Fruit fly (Drosophila melanogaster): ENCODE data around the gene CG18180.
A peak's percentile ranks its signal among the peaks of the same experiment; 100 is the strongest.

The CG18180 gene

DNA sequence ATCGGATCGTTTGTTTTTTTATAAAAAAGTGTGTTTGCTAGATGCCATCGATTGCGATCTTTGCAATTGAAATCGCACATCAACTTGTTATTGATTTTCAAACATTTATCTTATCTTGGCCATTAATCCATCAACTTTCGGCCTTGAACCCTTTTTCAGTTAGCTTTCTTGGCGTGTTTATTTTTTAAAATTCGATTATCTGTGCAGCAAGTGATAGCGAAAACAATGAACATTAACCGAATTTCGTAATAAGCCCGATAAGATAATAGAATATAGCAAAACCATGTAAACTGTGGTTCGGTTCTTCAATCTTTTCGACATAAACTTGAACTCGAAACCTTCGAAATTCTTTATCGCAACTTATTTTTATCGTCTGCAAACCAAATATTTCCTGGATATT lies 33.5 kb downstream of the CG18180 start:
- TF ChIP-seq CG12768 (GFP tag; optimal IDR thresholded peaks at IDR 0.05) = no peak
- peak; percentile 26 for TF ChIP-seq kay (GFP tag; ENCODE audit: borderline replicate concordance)

DNA sequence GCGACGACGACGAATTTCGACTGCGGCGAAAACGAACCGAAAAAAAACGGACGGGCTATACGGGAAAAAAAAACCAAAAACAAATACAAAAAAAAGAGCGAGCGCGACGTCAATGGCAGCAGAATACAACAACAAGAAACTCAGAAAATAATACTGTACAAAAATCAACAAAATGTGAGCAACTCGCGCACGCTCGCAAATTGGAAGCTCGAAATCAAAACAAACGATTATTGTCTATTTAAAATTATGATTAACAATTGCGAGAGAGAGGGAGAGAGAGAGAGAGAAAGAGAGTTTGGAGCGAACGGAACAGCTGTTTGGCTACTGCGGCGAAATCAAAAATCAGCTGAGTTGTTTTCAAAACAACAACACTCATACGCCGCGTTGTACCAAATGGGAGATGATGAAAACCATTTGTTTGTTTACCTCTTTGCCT lies 34.7 kb downstream of the CG18180 start:
- TF ChIP-seq Hr96 (GFP tag; optimal IDR thresholded peaks at IDR 0.05) (peak; percentile 40), CG7101 (tag; optimal IDR thresholded peaks at IDR 0.05) (peak; percentile 19), CG12768 (GFP tag; optimal IDR thresholded peaks at IDR 0.05) (peak; percentile 91), bab1 (GFP tag; optimal IDR thresholded peaks at IDR 0.05) (no peak), Clk (GFP tag; optimal IDR thresholded peaks at IDR 0.05) (no peak), CG5204 (GFP tag; optimal IDR thresholded peaks at IDR 0.05) (no peak), ovo (GFP tag; optimal IDR thresholded peaks at IDR 0.05) (peak; percentile 69), CG11617 (GFP tag; optimal IDR thresholded peaks at IDR 0.05) (peak; percentile 65), tj (GFP tag; optimal IDR thresholded peaks at IDR 0.05) (peak; percentile 44), pad (GFP tag; optimal IDR thresholded peaks at IDR 0.05) (no peak), cic (GFP tag; optimal IDR thresholded peaks at IDR 0.05) (peak; percentile 80), CG7045 (GFP tag; optimal IDR thresholded peaks at IDR 0.05) (peak; percentile 46), toe (GFP tag; optimal IDR thresholded peaks at IDR 0.05) (no peak), Mnt (GFP tag; optimal IDR thresholded peaks at IDR 0.05) (peak; percentile 44), kay (GFP tag; ENCODE audit: borderline replicate concordance) (peak; percentile 98), Crg-1 (GFP tag; optimal IDR thresholded peaks at IDR 0.05) (no peak), CG33017 (tag; optimal IDR thresholded peaks at IDR 0.05) (peak; percentile 77), cnc (optimal IDR thresholded peaks at IDR 0.05) (no peak), CG1620 (GFP tag; optimal IDR thresholded peaks at IDR 0.05) (peak; percentile 4), CG14711 (tag; optimal IDR thresholded peaks at IDR 0.05) (no peak)

DNA sequence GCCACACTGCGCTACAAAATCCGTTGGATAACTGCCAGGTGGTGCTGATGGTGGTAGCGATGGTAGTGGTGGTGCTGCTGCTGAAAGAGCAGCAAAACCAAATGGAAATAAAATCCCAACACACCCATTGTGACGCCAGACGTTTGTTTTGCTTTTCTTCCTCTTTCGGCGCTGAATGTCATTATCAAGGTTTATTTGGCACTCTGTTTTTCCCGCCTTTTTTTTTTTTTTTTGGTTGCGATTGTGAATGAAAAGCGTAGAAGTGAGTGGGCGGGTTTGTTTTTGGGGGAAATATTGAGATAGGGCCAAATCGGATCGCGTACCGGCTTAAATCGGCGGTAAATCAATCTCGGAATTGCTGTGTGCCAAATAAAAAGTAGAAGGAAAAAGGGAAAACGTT lies 36.4 kb downstream of the CG18180 start:
- no peak for TF ChIP-seq cic (GFP tag; optimal IDR thresholded peaks at IDR 0.05)
- no peak for TF ChIP-seq Mnt (GFP tag; optimal IDR thresholded peaks at IDR 0.05)
- no peak for TF ChIP-seq CG7045 (GFP tag; optimal IDR thresholded peaks at IDR 0.05)
- no peak for TF ChIP-seq CG11617 (GFP tag; optimal IDR thresholded peaks at IDR 0.05)
- no peak for TF ChIP-seq Hr96 (GFP tag; optimal IDR thresholded peaks at IDR 0.05)

- TF ChIP-seq cic (GFP tag; optimal IDR thresholded peaks at IDR 0.05) (peak; percentile 14), CG5204 (GFP tag; optimal IDR thresholded peaks at IDR 0.05) (no peak), CG12768 (GFP tag; optimal IDR thresholded peaks at IDR 0.05) (no peak), Hr96 (GFP tag; optimal IDR thresholded peaks at IDR 0.05) (no peak), pad (GFP tag; optimal IDR thresholded peaks at IDR 0.05) (peak; percentile 3), CG11617 (GFP tag; optimal IDR thresholded peaks at IDR 0.05) (no peak), kay (GFP tag; ENCODE audit: borderline replicate concordance) (peak; percentile 89), CG14711 (tag; optimal IDR thresholded peaks at IDR 0.05) (no peak)
Measured at dm6 chr3L:9678007-9678497, 37.2 kb downstream of the CG18180 start.

- TF ChIP-seq CG11617 (GFP tag; optimal IDR thresholded peaks at IDR 0.05) = no peak
- TF ChIP-seq bab1 (GFP tag; optimal IDR thresholded peaks at IDR 0.05) = peak; percentile 27
- no peak for TF ChIP-seq toe (GFP tag; optimal IDR thresholded peaks at IDR 0.05)
- no peak for TF ChIP-seq Clk (GFP tag; optimal IDR thresholded peaks at IDR 0.05)
- TF ChIP-seq cic (GFP tag; optimal IDR thresholded peaks at IDR 0.05) = peak; percentile 32
- peak; percentile 60 for TF ChIP-seq tj (GFP tag; optimal IDR thresholded peaks at IDR 0.05)
Measured at dm6 chr3L:9678994-9679393, 38.2 kb downstream of the CG18180 start, which contains the start of the genes fry and CG16717. Gene fry (minus strand): TSS chr3L:9679103. Gene CG16717 (plus strand): TSS chr3L:9679201.

- peak; percentile 37 for TF ChIP-seq ovo (GFP tag; optimal IDR thresholded peaks at IDR 0.05)
- TF ChIP-seq CG1620 (GFP tag; optimal IDR thresholded peaks at IDR 0.05) = no peak
- peak; percentile 88 for TF ChIP-seq pad (GFP tag; optimal IDR thresholded peaks at IDR 0.05)
Measured at dm6 chr3L:9680968-9681367, 40.2 kb downstream of the CG18180 start, which contains the start of gene alphaTub67C. Gene alphaTub67C (plus strand): TSS chr3L:9681268.

DNA sequence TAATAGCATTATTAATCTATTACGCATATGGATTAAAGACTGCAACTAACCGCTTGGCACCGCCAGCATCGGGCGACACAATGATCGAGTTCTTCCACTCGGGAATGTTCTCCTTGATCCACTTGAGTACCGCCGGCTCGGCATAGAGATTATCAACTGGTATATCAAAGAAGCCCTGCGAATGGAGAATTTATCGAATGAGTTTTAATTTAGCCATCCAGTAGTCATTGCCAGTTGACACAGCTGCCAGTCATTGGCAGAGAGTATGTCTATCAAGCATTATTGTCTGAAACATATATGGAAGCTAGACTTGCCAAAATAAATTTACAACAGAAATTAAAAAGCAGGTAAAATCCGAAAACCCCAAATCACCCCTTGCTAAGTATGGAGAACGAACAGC lies 44.1 kb downstream of the CG18180 start, which contains the start of gene CG16719:
TSS of gene CG16719 (plus strand) at position 301 of the 400 bp plus-strand sequence.
- TF ChIP-seq Clk (GFP tag; optimal IDR thresholded peaks at IDR 0.05) (no peak), cnc (optimal IDR thresholded peaks at IDR 0.05) (no peak), CG33017 (tag; optimal IDR thresholded peaks at IDR 0.05) (no peak), Crg-1 (GFP tag; optimal IDR thresholded peaks at IDR 0.05) (no peak), toe (GFP tag; optimal IDR thresholded peaks at IDR 0.05) (no peak), ovo (GFP tag; optimal IDR thresholded peaks at IDR 0.05) (no peak), CG7101 (tag; optimal IDR thresholded peaks at IDR 0.05) (no peak), cic (GFP tag; optimal IDR thresholded peaks at IDR 0.05) (no peak), CG11617 (GFP tag; optimal IDR thresholded peaks at IDR 0.05) (no peak), Hr96 (GFP tag; optimal IDR thresholded peaks at IDR 0.05) (no peak), kay (GFP tag; ENCODE audit: borderline replicate concordance) (no peak), CG12768 (GFP tag; optimal IDR thresholded peaks at IDR 0.05) (no peak)

dm6 chr3L:9687536-9687935 lies 46.7 kb downstream of the CG18180 start:
- TF ChIP-seq kay (GFP tag; ENCODE audit: borderline replicate concordance) (peak; percentile 86), cic (GFP tag; optimal IDR thresholded peaks at IDR 0.05) (peak; percentile 24), CG33017 (tag; optimal IDR thresholded peaks at IDR 0.05) (no peak), Mnt (GFP tag; optimal IDR thresholded peaks at IDR 0.05) (no peak)

All from whole organism, adult.